Worm (Caenorhabditis elegans) whole organism, early embryonic: ENCODE results near the gene F49C12.4.

Experiments used
- B0310.2 ChIP-seq: sonication (generic microtip); optimal IDR thresholded peaks from 2 replicates; lab custom pipeline; 2016; ENCODE audit warnings: mild to moderate bottlenecking, missing genetic modification characterization, missing compliant biosample characterization
- F13C5.2 ChIP-seq: sonication (generic microtip); optimal IDR thresholded peaks from 2 replicates; lab custom pipeline; 2017; ENCODE audit warnings: mild to moderate bottlenecking, missing genetic modification characterization, inconsistent platforms, missing compliant biosample characterization
- aly-1 ChIP-seq: sonication (generic microtip); optimal IDR thresholded peaks from 2 replicates; lab custom pipeline; 2016; ENCODE audit warnings: missing genetic modification characterization, missing compliant biosample characterization
- ama-1 ChIP-seq: fragments of 150-350 bp; optimal IDR thresholded peaks from 2 replicates; lab custom pipeline; 2014
- ceh-13 ChIP-seq: fragments of 200-800 bp; sonication (Bioruptor generic); optimal IDR thresholded peaks from 2 replicates; lab custom pipeline; 2018; ENCODE audit warnings: mild to moderate bottlenecking, missing genetic modification characterization, missing compliant biosample characterization
- ceh-36 ChIP-seq: sonication (generic microtip); optimal IDR thresholded peaks from 2 replicates; lab custom pipeline; 2016; ENCODE audit warnings: missing genetic modification characterization, inconsistent platforms, missing compliant biosample characterization
- ets-7 ChIP-seq: sonication (generic microtip); optimal IDR thresholded peaks from 2 replicates; lab custom pipeline; 2016; ENCODE audit warnings: missing genotype, missing genetic modification characterization, missing compliant biosample characterization
- flt-1 ChIP-seq: fragments of 200-800 bp; sonication (Bioruptor generic); IDR thresholded peaks from 2 replicates; pipeline ENCODE4 v1.3.6; 2022; ENCODE audit warnings: missing genetic modification characterization, missing compliant biosample characterization
- hmbx-1 ChIP-seq: sonication (generic microtip); optimal IDR thresholded peaks from 2 replicates; lab custom pipeline; 2016; ENCODE audit warnings: mild to moderate bottlenecking, missing genetic modification characterization, missing compliant biosample characterization
- hmg-4 ChIP-seq: fragments of 200-800 bp; sonication (Bioruptor generic); optimal IDR thresholded peaks from 2 replicates; lab custom pipeline; 2018; ENCODE audit warnings: mild to moderate bottlenecking, missing genetic modification characterization, missing compliant biosample characterization
- hnd-1 ChIP-seq: sonication (generic microtip); optimal IDR thresholded peaks from 2 replicates; lab custom pipeline; 2016; ENCODE audit warnings: missing genetic modification characterization, missing compliant biosample characterization
- pes-1 ChIP-seq: fragments of 200-800 bp; sonication (Bioruptor generic); IDR thresholded peaks from 2 replicates; pipeline ENCODE4 v1.3.6; 2022; ENCODE audit warnings: missing genetic modification reagents, missing genetic modification characterization, missing compliant biosample characterization
- scrt-1 ChIP-seq: fragments of 200-800 bp; sonication (Bioruptor generic); IDR thresholded peaks from 2 replicates; pipeline ENCODE4 v1.3.6; 2022; ENCODE audit warnings: missing genetic modification characterization, missing compliant biosample characterization
- sea-1 ChIP-seq: fragments of 200-800 bp; sonication (Bioruptor generic); conservative IDR thresholded peaks from 2 replicates; pipeline ENCODE4 v1.3.6; 2022; ENCODE audit warnings: missing genetic modification characterization, missing compliant biosample characterization
- tbx-11 ChIP-seq: fragments of 200-800 bp; sonication (Bioruptor generic); IDR thresholded peaks from 2 replicates; pipeline ENCODE4 v1.3.6; 2022; ENCODE audit warnings: missing genetic modification characterization, missing compliant biosample characterization
- tbx-37 ChIP-seq: fragments of 200-800 bp; sonication (Bioruptor generic); conservative IDR thresholded peaks from 2 replicates; pipeline ENCODE4 v1.3.6; 2022; ENCODE audit warnings: missing genetic modification reagents, missing genetic modification characterization, missing compliant biosample characterization
- tra-4 ChIP-seq: sonication (generic microtip); optimal IDR thresholded peaks from 2 replicates; lab custom pipeline; 2017; ENCODE audit warnings: missing genetic modification characterization, missing compliant biosample characterization

Gene F49C12.4

DNA sequence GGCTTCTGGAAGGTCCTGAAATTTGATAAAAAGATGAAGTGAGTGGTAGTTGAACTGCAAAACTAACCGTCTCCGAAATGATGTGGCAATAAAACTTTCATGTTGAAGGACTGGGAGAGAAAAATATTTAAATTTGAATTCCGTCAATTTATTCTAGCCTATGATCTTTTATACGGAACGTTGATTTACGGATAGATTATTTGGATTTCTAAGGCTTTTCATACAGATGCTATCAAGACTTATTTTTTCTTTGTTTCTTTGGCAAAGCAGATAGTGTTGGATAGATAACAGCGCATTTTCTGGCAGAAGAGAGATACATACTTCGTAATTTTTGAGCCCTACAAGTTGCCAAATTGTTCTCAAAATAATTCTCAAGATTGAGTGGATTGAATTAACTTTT is at the start of gene F49C12.4:
F49C12.4 (minus strand) TSS at position 101 of the 400 bp plus-strand sequence.
- TF ChIP-seq ets-7 (tag; lab: Kevin White, UChicago) (no peak), ama-1 (lab: Kevin White, UChicago) (no peak), scrt-1 (GFP tag; lab: Robert Waterston, UW) (no peak), F13C5.2 (no peak), hmg-4 (GFP tag; lab: Kevin White, UChicago) (no peak), aly-1 (tag; lab: Kevin White, UChicago) (no peak), tbx-11 (GFP tag; lab: Robert Waterston, UW) (no peak), flt-1 (GFP tag; lab: Robert Waterston, UW) (no peak), tbx-37 (GFP tag; lab: Robert Waterston, UW) (no peak), ceh-36 (tag; lab: Kevin White, UChicago) (no peak), sea-1 (GFP tag; lab: Robert Waterston, UW) (no peak), hnd-1 (tag; lab: Kevin White, UChicago) (no peak), ceh-13 (GFP tag; lab: Kevin White, UChicago) (no peak), B0310.2 (tag; lab: Kevin White, UChicago) (no peak), pes-1 (no peak), hmbx-1 (tag; lab: Kevin White, UChicago) (no peak), tra-4 (tag; lab: Kevin White, UChicago) (no peak)

DNA sequence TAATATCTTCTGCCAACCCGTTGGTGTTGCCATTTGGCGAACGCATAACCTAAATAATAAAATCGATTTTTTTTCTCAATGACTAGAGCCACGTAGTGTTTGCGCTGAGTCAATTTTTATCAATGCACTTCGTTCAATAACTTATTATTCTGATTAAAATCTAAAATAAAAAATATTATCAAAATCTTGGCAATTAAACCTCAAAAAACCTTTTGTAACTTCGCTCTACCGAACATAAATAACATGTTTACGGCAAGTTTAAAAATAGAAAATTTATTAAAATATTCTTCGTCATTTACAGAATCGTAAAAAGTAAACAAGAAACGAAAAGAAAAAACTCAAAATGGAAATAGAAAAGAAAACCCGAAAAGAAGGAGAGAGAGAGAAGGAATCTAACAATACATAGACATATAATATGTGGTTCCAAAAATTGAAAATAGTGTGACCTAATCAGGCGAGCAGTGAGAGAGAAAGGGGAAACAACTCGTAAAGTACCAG is 39.3 kb upstream of the F49C12.4 start, which contains the start of gene pigc-1:
pigc-1 (minus strand) TSS at position 51 of the 498 bp plus-strand sequence.
- TF ChIP-seq ceh-13 (GFP tag; lab: Kevin White, UChicago) = no peak

DNA sequence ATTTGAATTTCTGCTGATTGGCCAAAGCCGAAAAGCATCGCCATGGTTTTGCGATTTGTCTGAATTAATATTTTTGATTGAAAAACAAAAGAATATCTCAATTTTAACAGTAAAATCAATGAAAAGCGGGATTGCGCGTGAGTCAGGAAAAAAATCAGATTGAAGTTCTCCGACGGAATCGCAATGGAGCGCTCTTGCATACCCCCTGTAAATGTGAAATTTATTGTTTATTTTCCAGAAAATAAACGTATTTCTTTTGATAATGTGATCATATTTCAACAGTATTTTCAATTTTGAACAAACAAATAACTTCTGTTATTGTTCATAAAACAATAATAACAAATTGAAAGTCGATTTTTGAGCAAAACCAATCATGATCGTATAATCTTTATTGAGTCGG is 37.7 kb upstream of the F49C12.4 start, which contains the start of gene vps-26:
vps-26 (minus strand) TSS at position 200 of the 400 bp plus-strand sequence.
- no peak for TF ChIP-seq aly-1 (tag; lab: Kevin White, UChicago)
- TF ChIP-seq ama-1 (lab: Kevin White, UChicago) = no peak
- TF ChIP-seq pes-1 = no peak
- no peak for TF ChIP-seq sea-1 (GFP tag; lab: Robert Waterston, UW)
- TF ChIP-seq ceh-36 (tag; lab: Kevin White, UChicago) = no peak
- no peak for TF ChIP-seq hmg-4 (GFP tag; lab: Kevin White, UChicago)
- TF ChIP-seq tra-4 (tag; lab: Kevin White, UChicago) = no peak
- TF ChIP-seq F13C5.2 = no peak
- TF ChIP-seq hnd-1 (tag; lab: Kevin White, UChicago) = no peak
- no peak for TF ChIP-seq scrt-1 (GFP tag; lab: Robert Waterston, UW)
- no peak for TF ChIP-seq tbx-11 (GFP tag; lab: Robert Waterston, UW)
- no peak for TF ChIP-seq tbx-37 (GFP tag; lab: Robert Waterston, UW)
- no peak for TF ChIP-seq ets-7 (tag; lab: Kevin White, UChicago)
- TF ChIP-seq flt-1 (GFP tag; lab: Robert Waterston, UW) = no peak
- no peak for TF ChIP-seq B0310.2 (tag; lab: Kevin White, UChicago)
- no peak for TF ChIP-seq hmbx-1 (tag; lab: Kevin White, UChicago)
- TF ChIP-seq ceh-13 (GFP tag; lab: Kevin White, UChicago) = no peak

DNA sequence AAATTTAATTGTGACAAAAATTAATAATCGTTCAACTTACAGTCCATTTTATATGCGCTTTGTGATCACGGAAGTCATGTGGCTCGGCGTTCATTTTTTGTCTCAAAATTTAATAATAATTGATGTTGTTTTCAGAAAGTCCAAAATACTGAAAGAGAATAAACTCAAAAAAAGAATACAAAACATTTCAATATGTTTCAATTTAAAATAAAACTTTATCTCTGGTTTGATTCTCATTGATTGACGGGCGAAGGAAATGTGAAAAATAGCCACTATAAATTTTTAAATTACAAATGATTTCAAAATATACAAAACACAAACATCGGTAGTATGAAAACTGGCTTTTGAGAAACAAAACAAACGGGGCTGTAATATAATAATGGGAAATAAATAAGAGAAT is 35.3 kb upstream of the F49C12.4 start, which contains the start of gene T20D3.6:
T20D3.6 (minus strand) TSS at position 101 of the 400 bp plus-strand sequence.
- TF ChIP-seq hmbx-1 (tag; lab: Kevin White, UChicago) = no peak
- no peak for TF ChIP-seq scrt-1 (GFP tag; lab: Robert Waterston, UW)
- no peak for TF ChIP-seq B0310.2 (tag; lab: Kevin White, UChicago)
- no peak for TF ChIP-seq F13C5.2
- no peak for TF ChIP-seq ceh-36 (tag; lab: Kevin White, UChicago)
- no peak for TF ChIP-seq ceh-13 (GFP tag; lab: Kevin White, UChicago)
- no peak for TF ChIP-seq tbx-37 (GFP tag; lab: Robert Waterston, UW)
- TF ChIP-seq hmg-4 (GFP tag; lab: Kevin White, UChicago) = no peak
- TF ChIP-seq aly-1 (tag; lab: Kevin White, UChicago) = no peak
- TF ChIP-seq tbx-11 (GFP tag; lab: Robert Waterston, UW) = no peak
- TF ChIP-seq tra-4 (tag; lab: Kevin White, UChicago) = no peak
- TF ChIP-seq sea-1 (GFP tag; lab: Robert Waterston, UW) = no peak
- TF ChIP-seq hnd-1 (tag; lab: Kevin White, UChicago) = no peak
- TF ChIP-seq flt-1 (GFP tag; lab: Robert Waterston, UW) = no peak
- no peak for TF ChIP-seq pes-1
- TF ChIP-seq ama-1 (lab: Kevin White, UChicago) = no peak
- TF ChIP-seq ets-7 (tag; lab: Kevin White, UChicago) = no peak

DNA sequence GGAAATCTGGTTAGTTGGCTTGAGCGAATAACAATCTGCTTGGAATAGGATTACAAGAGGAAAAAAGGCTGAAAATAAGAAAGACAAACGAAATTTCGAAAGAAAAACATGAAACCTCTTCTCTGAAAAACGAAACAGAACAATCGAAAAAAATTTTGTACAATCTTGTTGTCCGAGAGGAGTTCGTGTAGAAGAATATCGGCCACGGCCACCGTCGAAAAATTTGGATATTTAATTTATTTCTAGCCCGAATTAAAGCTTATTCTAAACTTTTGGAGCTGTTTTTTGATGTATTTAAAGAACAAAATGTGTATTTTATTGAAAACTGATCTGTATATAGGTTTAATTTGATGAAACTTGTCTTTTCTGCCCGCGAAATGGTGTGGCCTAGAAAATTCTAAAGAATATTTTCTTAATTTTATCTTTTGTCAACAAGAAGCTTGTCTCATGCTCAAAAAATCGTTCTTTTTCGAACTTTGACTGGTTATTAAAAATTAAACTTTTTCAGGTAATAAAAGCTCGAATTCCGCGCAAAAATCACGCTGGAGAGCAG is 32.7 kb upstream of the F49C12.4 start, which contains the start of gene T20D3.5:
T20D3.5 (plus strand) TSS at position 503 of the 553 bp plus-strand sequence.
- no peak for TF ChIP-seq ama-1 (lab: Kevin White, UChicago)
- TF ChIP-seq hmg-4 (GFP tag; lab: Kevin White, UChicago) = no peak
- no peak for TF ChIP-seq tbx-37 (GFP tag; lab: Robert Waterston, UW)
- TF ChIP-seq B0310.2 (tag; lab: Kevin White, UChicago) = no peak
- TF ChIP-seq tbx-11 (GFP tag; lab: Robert Waterston, UW) = no peak
- no peak for TF ChIP-seq F13C5.2
- TF ChIP-seq sea-1 (GFP tag; lab: Robert Waterston, UW) = no peak
- no peak for TF ChIP-seq scrt-1 (GFP tag; lab: Robert Waterston, UW)
- TF ChIP-seq ceh-36 (tag; lab: Kevin White, UChicago) = no peak
- no peak for TF ChIP-seq hnd-1 (tag; lab: Kevin White, UChicago)
- TF ChIP-seq tra-4 (tag; lab: Kevin White, UChicago) = no peak

DNA sequence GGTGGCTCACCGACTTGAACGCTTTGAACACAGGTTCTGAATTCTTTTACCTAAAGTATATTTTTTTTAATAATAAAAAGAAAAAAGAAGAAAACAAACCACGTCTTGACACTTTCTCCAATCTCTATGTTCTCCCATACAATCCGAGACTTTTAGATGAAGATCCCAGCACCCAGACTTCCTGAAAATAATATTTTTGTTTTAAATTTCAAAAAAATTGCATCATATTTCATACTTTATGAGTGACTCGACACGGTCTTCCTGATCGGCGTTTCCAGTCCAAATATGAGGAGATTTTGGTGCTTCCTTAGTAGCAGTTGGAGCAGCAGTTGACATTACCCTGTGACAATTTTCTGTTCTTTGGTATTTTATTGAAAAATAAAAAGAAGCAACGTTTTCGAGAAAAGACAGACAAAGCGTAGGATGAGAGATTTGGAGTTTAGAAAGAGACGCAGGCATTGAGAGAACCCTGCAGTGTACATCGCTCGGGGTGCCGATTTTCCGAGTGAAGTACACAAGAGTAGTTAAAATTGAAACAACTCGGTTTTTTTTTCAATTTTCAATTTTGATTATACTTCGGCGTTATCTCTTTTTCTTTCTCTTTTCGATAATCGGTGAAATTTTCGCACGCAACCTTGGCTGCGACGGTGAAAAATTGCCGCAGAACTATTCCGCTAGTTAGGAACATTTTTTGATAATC is 31.8 kb upstream of the F49C12.4 start, which contains the start of the genes coa-4 and T20D3.14:
coa-4 (minus strand) TSS at position 51 of the 700 bp plus-strand sequence.
T20D3.14 (minus strand) TSS at position 358 of the 700 bp plus-strand sequence.
- TF ChIP-seq sea-1 (GFP tag; lab: Robert Waterston, UW) = no peak
- no peak for TF ChIP-seq ceh-13 (GFP tag; lab: Kevin White, UChicago)
- no peak for TF ChIP-seq ets-7 (tag; lab: Kevin White, UChicago)
- no peak for TF ChIP-seq ama-1 (lab: Kevin White, UChicago)
- no peak for TF ChIP-seq pes-1
- TF ChIP-seq B0310.2 (tag; lab: Kevin White, UChicago) = no peak
- no peak for TF ChIP-seq ceh-36 (tag; lab: Kevin White, UChicago)
- no peak for TF ChIP-seq aly-1 (tag; lab: Kevin White, UChicago)
- TF ChIP-seq scrt-1 (GFP tag; lab: Robert Waterston, UW) = no peak
- TF ChIP-seq F13C5.2 = no peak
